Fruit fly (Drosophila melanogaster) whole organism, embryonic: ENCODE data around the gene Spec2.

Experiments
- Atf6 ChIP-seq: fragments of 200-800 bp; sonication (Bioruptor generic); IDR thresholded peaks from 2 replicates; pipeline ENCODE4 v1.3.6; 2022; ENCODE audit warnings: missing biosample characterization, missing genetic modification characterization
- CG12299 ChIP-seq: fragments of 200-800 bp; sonication (Bioruptor generic); optimal IDR thresholded peaks from 2 replicates; lab custom pipeline; 2018; ENCODE audit warnings: missing biosample characterization, mild to moderate bottlenecking, missing genetic modification characterization
- CG13287 ChIP-seq: fragments of 200-800 bp; sonication (Bioruptor generic); IDR thresholded peaks from 2 replicates; pipeline ENCODE4 v1.3.6; 2022; ENCODE audit warnings: missing biosample characterization, missing genetic modification characterization; ENCODE audit not compliant: partially characterized antibody
- CG13894 ChIP-seq: fragments of 200-800 bp; sonication (Bioruptor generic); optimal IDR thresholded peaks from 3 replicates; lab custom pipeline; 2018; ENCODE audit warnings: missing biosample characterization, mild to moderate bottlenecking, missing genetic modification characterization, moderate library complexity
- CG15601 ChIP-seq: fragments of 200-800 bp; sonication (Bioruptor generic); optimal IDR thresholded peaks from 3 replicates; lab custom pipeline; 2019; ENCODE audit warnings: missing biosample characterization, mild to moderate bottlenecking, missing genetic modification characterization, moderate library complexity
- CG16813 ChIP-seq: fragments of 200-800 bp; sonication (Bioruptor generic); IDR thresholded peaks from 3 replicates; pipeline ENCODE4 v1.3.6; 2022; ENCODE audit warnings: missing biosample characterization, missing genetic modification characterization; ENCODE audit not compliant: partially characterized antibody
- CG18619 ChIP-seq: fragments of 200-800 bp; sonication (Bioruptor generic); optimal IDR thresholded peaks from 3 replicates; lab custom pipeline; 2017; ENCODE audit warnings: missing biosample characterization, mild to moderate bottlenecking, missing genetic modification characterization
- CG30403 ChIP-seq: fragments of 200-800 bp; sonication (Bioruptor generic); optimal IDR thresholded peaks from 3 replicates; lab custom pipeline; 2016; ENCODE audit warnings: missing biosample characterization, missing genetic modification characterization
- CG3065 ChIP-seq: fragments of 200-800 bp; sonication (Bioruptor generic); optimal IDR thresholded peaks from 2 replicates; lab custom pipeline; 2016; ENCODE audit warnings: missing biosample characterization, missing genetic modification characterization
- CG32767 ChIP-seq: fragments of 200-800 bp; sonication (Bioruptor generic); IDR thresholded peaks from 2 replicates; pipeline ENCODE4 v1.3.6; 2022; ENCODE audit warnings: missing biosample characterization, missing genetic modification characterization
- CG4328 ChIP-seq: fragments of 200-800 bp; sonication (Bioruptor generic); optimal IDR thresholded peaks from 3 replicates; lab custom pipeline; 2017; ENCODE audit warnings: missing biosample characterization, missing genetic modification reagents, missing genetic modification characterization
- CG4404 ChIP-seq: fragments of 200-800 bp; sonication (Bioruptor generic); IDR thresholded peaks from 2 replicates; pipeline ENCODE4 v1.3.6; 2022; ENCODE audit warnings: missing biosample characterization, missing genetic modification characterization
- CG6272 ChIP-seq: fragments of 200-800 bp; sonication (Bioruptor generic); IDR thresholded peaks from 2 replicates; pipeline ENCODE4 v1.3.6; 2022; ENCODE audit warnings: missing biosample characterization, missing genetic modification characterization
- CG6689 ChIP-seq: fragments of 200-800 bp; sonication (Bioruptor generic); IDR thresholded peaks from 2 replicates; pipeline ENCODE4 v1.3.6; 2022; ENCODE audit warnings: missing biosample characterization, missing genetic modification characterization
- CHES-1-like ChIP-seq: fragments of 200-800 bp; sonication (Bioruptor generic); optimal IDR thresholded peaks from 2 replicates; lab custom pipeline; 2016; ENCODE audit warnings: missing biosample characterization, missing genetic modification characterization
- Deaf1 ChIP-seq: fragments of 200-800 bp; optimal IDR thresholded peaks from 3 replicates; lab custom pipeline; 2019; ENCODE audit warnings: missing biosample characterization, mild to moderate bottlenecking, missing genetic modification characterization, moderate library complexity
- Eip74EF ChIP-seq, 2 experiments: fragments of 200-800 bp in 1 of 2; fragments of >200 bp in 1 of 2; sonication (Bioruptor generic) in 1 of 2; optimal IDR thresholded peaks; 2 replicates each; lab custom pipeline; 2017 to 2019; ENCODE audit warnings: missing biosample characterization in 2 of 2, missing genetic modification characterization in 2 of 2, mild to moderate bottlenecking in 1 of 2, moderate library complexity in 1 of 2
- Hey ChIP-seq: fragments of 200-800 bp; sonication (Bioruptor generic); optimal IDR thresholded peaks from 3 replicates; lab custom pipeline; 2018; ENCODE audit warnings: missing biosample characterization, mild to moderate bottlenecking, missing genetic modification characterization
- Hr3 ChIP-seq: fragments of 200-800 bp; sonication (Bioruptor generic); optimal IDR thresholded peaks from 3 replicates; lab custom pipeline; 2016; ENCODE audit warnings: missing biosample characterization, missing genetic modification characterization
- Hr51 ChIP-seq, 2 experiments: fragments of 200-800 bp; sonication (Bioruptor generic); optimal IDR thresholded peaks; 2 replicates in 1 of 2; 3 replicates in 1 of 2; lab custom pipeline; 2016 to 2018; ENCODE audit warnings: missing biosample characterization in 2 of 2, missing genetic modification characterization in 2 of 2, mild to moderate bottlenecking in 1 of 2, moderate library complexity in 1 of 2
- Jarid2 ChIP-seq: fragments of 200-800 bp; sonication (Bioruptor generic); optimal IDR thresholded peaks from 3 replicates; lab custom pipeline; 2017; ENCODE audit warnings: mild to moderate bottlenecking, missing biosample characterization, missing genetic modification reagents, missing genetic modification characterization
- Lhr ChIP-seq: fragments of 200-800 bp; sonication (Bioruptor generic); optimal IDR thresholded peaks from 3 replicates; lab custom pipeline; 2017; ENCODE audit warnings: mild to moderate bottlenecking, missing biosample characterization, missing genetic modification reagents, missing genetic modification characterization
- NC2α ChIP-seq: fragments of 200-800 bp; sonication (Bioruptor generic); optimal IDR thresholded peaks from 2 replicates; lab custom pipeline; 2016; ENCODE audit warnings: missing biosample characterization, missing genetic modification characterization
- NK7.1 ChIP-seq: fragments of 200-800 bp; sonication (Bioruptor generic); optimal IDR thresholded peaks from 3 replicates; lab custom pipeline; 2016; ENCODE audit warnings: missing biosample characterization, missing genetic modification characterization
- Nf-YB ChIP-seq: fragments of 200-800 bp; sonication (Bioruptor generic); optimal IDR thresholded peaks from 3 replicates; lab custom pipeline; 2019; ENCODE audit warnings: missing biosample characterization, mild to moderate bottlenecking, missing genetic modification characterization, moderate library complexity
- Oaz ChIP-seq: fragments of 200-800 bp; sonication (Bioruptor generic); IDR thresholded peaks from 2 replicates; pipeline ENCODE4 v1.3.6; 2022; ENCODE audit warnings: missing biosample characterization, missing genetic modification characterization
- Oli ChIP-seq: fragments of 200-800 bp; sonication (Bioruptor generic); optimal IDR thresholded peaks from 2 replicates; lab custom pipeline; 2018; ENCODE audit warnings: missing biosample characterization, mild to moderate bottlenecking, missing genetic modification characterization, moderate library complexity
- Scr ChIP-seq: fragments of 200-800 bp; sonication (Bioruptor generic); IDR thresholded peaks from 2 replicates; pipeline ENCODE4 v1.3.6; 2022; ENCODE audit warnings: missing biosample characterization, missing genetic modification characterization; ENCODE audit not compliant: partially characterized antibody
- Side ChIP-seq: fragments of 200-800 bp; sonication (Bioruptor generic); optimal IDR thresholded peaks from 2 replicates; lab custom pipeline; 2016; ENCODE audit warnings: missing biosample characterization, missing genetic modification characterization
- TFAM ChIP-seq: fragments of 200-800 bp; sonication (Bioruptor generic); optimal IDR thresholded peaks from 2 replicates; lab custom pipeline; 2017; ENCODE audit warnings: missing biosample characterization, missing genetic modification characterization, inconsistent platforms
- Trl ChIP-seq, 3 experiments: fragments of >200 bp in 2 of 3; fragments of 200-800 bp in 1 of 3; sonication (Bioruptor generic) in 1 of 3; optimal IDR thresholded peaks; 2 replicates in 1 of 3; 3 replicates in 2 of 3; lab custom pipeline; 2016 to 2017; ENCODE audit warnings: missing biosample characterization in 1 of 3, missing genetic modification characterization in 1 of 3
- YL-1 ChIP-seq: fragments of 200-800 bp; sonication (Bioruptor generic); optimal IDR thresholded peaks from 3 replicates; lab custom pipeline; 2017; ENCODE audit warnings: missing biosample characterization, mild to moderate bottlenecking, missing genetic modification characterization
- bowl ChIP-seq: fragments of 200-800 bp; sonication (Bioruptor generic); IDR thresholded peaks from 2 replicates; pipeline ENCODE4 v1.3.6; 2022; ENCODE audit warnings: missing biosample characterization, missing genetic modification characterization
- cwo ChIP-seq: fragments of 200-800 bp; sonication (Bioruptor generic); optimal IDR thresholded peaks from 3 replicates; lab custom pipeline; 2017; ENCODE audit warnings: missing biosample characterization, missing genetic modification characterization, mild to moderate bottlenecking, moderate library complexity, missing genetic modification reagents
- fru ChIP-seq: fragments of >200 bp; optimal IDR thresholded peaks from 2 replicates; lab custom pipeline; 2017
- gce ChIP-seq: fragments of 200-800 bp; sonication (Bioruptor generic); IDR thresholded peaks from 3 replicates; pipeline ENCODE4 v1.3.6; 2022; ENCODE audit warnings: missing biosample characterization, missing genetic modification characterization
- h ChIP-seq: fragments of >200 bp; optimal IDR thresholded peaks from 2 replicates; lab custom pipeline; 2017
- insv ChIP-seq, 2 experiments: fragments of 200-800 bp; sonication (Bioruptor generic); optimal IDR thresholded peaks; 3 replicates each; lab custom pipeline; 2016 to 2018; ENCODE audit warnings: missing biosample characterization in 2 of 2, missing genetic modification characterization in 2 of 2
- inv ChIP-seq: fragments of 200-800 bp; sonication (Bioruptor generic); IDR thresholded peaks from 2 replicates; pipeline ENCODE4 v1.3.6; 2022; ENCODE audit warnings: missing biosample characterization, missing genetic modification characterization; ENCODE audit not compliant: partially characterized antibody
- kni ChIP-seq: fragments of 200-800 bp; sonication (Bioruptor generic); optimal IDR thresholded peaks from 3 replicates; lab custom pipeline; 2017; ENCODE audit warnings: mild to moderate bottlenecking, missing biosample characterization, missing genetic modification reagents, missing genetic modification characterization
- nom ChIP-seq: fragments of 200-800 bp; sonication (Bioruptor generic); optimal IDR thresholded peaks from 2 replicates; lab custom pipeline; 2017; ENCODE audit warnings: missing biosample characterization, missing genetic modification characterization, mild to moderate bottlenecking, moderate library complexity, missing genetic modification reagents
- scrt ChIP-seq: fragments of 200-800 bp; sonication (Bioruptor generic); optimal IDR thresholded peaks from 2 replicates; lab custom pipeline; 2018; ENCODE audit warnings: missing biosample characterization, mild to moderate bottlenecking, missing genetic modification characterization, moderate library complexity
- sens-2 ChIP-seq: fragments of 200-800 bp; sonication (Bioruptor generic); IDR thresholded peaks from 2 replicates; pipeline ENCODE4 v1.3.6; 2022; ENCODE audit warnings: missing biosample characterization, missing genetic modification characterization
- shn ChIP-seq: fragments of 200-800 bp; sonication (Bioruptor generic); optimal IDR thresholded peaks from 3 replicates; lab custom pipeline; 2016; ENCODE audit warnings: missing biosample characterization, missing genetic modification characterization
- slbo ChIP-seq: fragments of 200-800 bp; sonication (Bioruptor generic); IDR thresholded peaks from 2 replicates; pipeline ENCODE4 v1.3.6; 2022; ENCODE audit warnings: missing biosample characterization, missing genetic modification characterization
- sr ChIP-seq: fragments of 200-800 bp; sonication (Bioruptor generic); IDR thresholded peaks from 3 replicates; pipeline ENCODE4 v1.3.6; 2022; ENCODE audit warnings: missing biosample characterization, missing genetic modification characterization
- tin ChIP-seq: fragments of 200-800 bp; sonication (Bioruptor generic); optimal IDR thresholded peaks from 3 replicates; lab custom pipeline; 2016; ENCODE audit warnings: missing biosample characterization, missing genetic modification characterization
- tll ChIP-seq, 2 experiments: fragments of 200-800 bp in 1 of 2; fragments of >200 bp in 1 of 2; sonication (Bioruptor generic) in 1 of 2; optimal IDR thresholded peaks; 2 replicates each; lab custom pipeline; 2017 to 2019; ENCODE audit warnings: missing biosample characterization in 2 of 2, missing genetic modification characterization in 2 of 2, mild to moderate bottlenecking in 1 of 2, moderate library complexity in 1 of 2
- zf30C ChIP-seq: fragments of 200-800 bp; sonication (Bioruptor generic); optimal IDR thresholded peaks from 3 replicates; lab custom pipeline; 2018; ENCODE audit warnings: missing biosample characterization, mild to moderate bottlenecking, missing genetic modification characterization

The Spec2 gene

dm6 chr3R:5570635-5571436, 53.1 kb downstream of the Spec2 start, which contains the start of gene CRMP (continued):
- TF ChIP-seq tll (GFP tag; optimal IDR thresholded peaks at IDR 0.05; lab: Kevin White, UChicago) = no peak
- no peak for TF ChIP-seq NC2α (GFP tag; lab: Kevin White, UChicago)
- no peak for TF ChIP-seq h
- no peak for TF ChIP-seq Jarid2 (GFP tag; lab: Kevin White, UChicago)
- no peak for TF ChIP-seq zf30C
- TF ChIP-seq bowl = no peak
- TF ChIP-seq Nf-YB (GFP tag; lab: Kevin White, UChicago) = no peak
- TF ChIP-seq Atf6 (GFP tag; lab: Robert Waterston, UW) = no peak
- peak; percentile 62 for TF ChIP-seq Deaf1 (tag; lab: Kevin White, UChicago)
- no peak for TF ChIP-seq Hey (tag; lab: Kevin White, UChicago)
- TF ChIP-seq Scr (GFP tag; lab: Robert Waterston, UW) = no peak; the same call in 1 of the 2 replicates
- no peak for TF ChIP-seq Eip74EF (GFP tag; optimal IDR thresholded peaks at IDR 0.05; lab: Kevin White, UChicago)
- no peak for TF ChIP-seq CG12299 (tag; lab: Kevin White, UChicago)
- no peak for TF ChIP-seq tin
- no peak for TF ChIP-seq CHES-1-like
- TF ChIP-seq Side (GFP tag; lab: Kevin White, UChicago) = no peak
- TF ChIP-seq CG16813 (GFP tag; lab: Robert Waterston, UW) = no peak
- no peak for TF ChIP-seq shn (GFP tag; lab: Kevin White, UChicago)
- TF ChIP-seq CG13287 (GFP tag; lab: Robert Waterston, UW) = peak; percentile 59
- TF ChIP-seq CG18619 (GFP tag; lab: Kevin White, UChicago) = no peak
- no peak for TF ChIP-seq Hr3
- TF ChIP-seq kni = no peak
- TF ChIP-seq insv (GFP tag; optimal IDR thresholded peaks at IDR 0.05; lab: Kevin White, UChicago) = peak; percentile 48 to 90
- TF ChIP-seq slbo = no peak
- no peak for TF ChIP-seq scrt (GFP tag; lab: Kevin White, UChicago)
- no peak for TF ChIP-seq NK7.1
- TF ChIP-seq TFAM = no peak
- TF ChIP-seq Hr51 (GFP tag; optimal IDR thresholded peaks at IDR 0.05; lab: Kevin White, UChicago) = no peak
- TF ChIP-seq CG6689 (GFP tag; lab: Robert Waterston, UW) = no peak
- no peak for TF ChIP-seq CG4404 (GFP tag; lab: Robert Waterston, UW)
- no peak for TF ChIP-seq Trl (optimal IDR thresholded peaks at IDR 0.05; lab: Kevin White, UChicago)
- TF ChIP-seq Trl (GFP tag; optimal IDR thresholded peaks at IDR 0.05; lab: Kevin White, UChicago) = no peak
- TF ChIP-seq YL-1 (GFP tag; lab: Kevin White, UChicago) = peak; percentile 69
- no peak for TF ChIP-seq cwo
- no peak for TF ChIP-seq Oli (tag; lab: Kevin White, UChicago)
- TF ChIP-seq CG15601 = no peak
- no peak for TF ChIP-seq CG30403 (GFP tag; lab: Kevin White, UChicago)
- no peak for TF ChIP-seq gce (GFP tag; lab: Robert Waterston, UW)
- TF ChIP-seq CG4328 = no peak
- TF ChIP-seq fru (lab: Kevin White, UChicago) = no peak
- no peak for TF ChIP-seq CG13894
- TF ChIP-seq sr (GFP tag; lab: Robert Waterston, UW) = peak; percentile 85
- TF ChIP-seq sens-2 = no peak
- TF ChIP-seq CG32767 (GFP tag; lab: Robert Waterston, UW) = peak; percentile 89
- no peak for TF ChIP-seq CG3065 (GFP tag; lab: Kevin White, UChicago)
- TF ChIP-seq nom (GFP tag; lab: Kevin White, UChicago) = peak; percentile 46
- TF ChIP-seq Lhr = no peak
- TF ChIP-seq inv (GFP tag; lab: Robert Waterston, UW) = no peak
- TF ChIP-seq CG6272 = no peak
- no peak for TF ChIP-seq Oaz (GFP tag; lab: Robert Waterston, UW)
